Worm (Caenorhabditis elegans): Measurements from ENCODE around the gene garr-1.

DNA sequence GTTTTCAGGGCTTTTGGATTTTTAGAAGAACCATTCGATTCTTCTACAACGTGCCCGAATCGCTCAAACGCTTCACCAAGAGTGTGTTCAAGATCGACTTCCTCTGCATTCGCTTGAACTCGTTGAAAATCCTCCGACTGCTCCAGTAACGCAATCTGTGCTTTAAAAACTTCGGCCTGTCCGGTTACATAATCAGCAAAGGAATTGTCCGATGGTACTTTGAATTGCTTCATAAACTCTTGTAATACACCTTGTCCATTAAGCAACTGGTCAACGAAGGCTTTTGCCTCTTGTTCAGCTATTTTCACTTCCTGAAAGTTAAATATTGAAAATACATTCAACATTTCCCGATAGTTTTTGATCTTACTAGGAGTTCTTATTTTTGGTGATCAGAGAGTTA is 5.3 kb upstream of the garr-1 start:
- no peak for TF ChIP-seq C04F5.9 (tag; optimal IDR thresholded peaks at IDR 0.05)
- no peak for TF ChIP-seq C34B4.2 (tag; optimal IDR thresholded peaks at IDR 0.05)
- no peak for TF ChIP-seq fkh-8 (tag; optimal IDR thresholded peaks at IDR 0.05)
- TF ChIP-seq pag-3 (tag; optimal IDR thresholded peaks at IDR 0.05; ENCODE audit: borderline replicate concordance, insufficient read depth): no peak
- TF ChIP-seq zag-1 (tag; optimal IDR thresholded peaks at IDR 0.05): no peak
- no peak for TF ChIP-seq aha-1 (tag; optimal IDR thresholded peaks at IDR 0.05)
- TF ChIP-seq sox-4 (tag; optimal IDR thresholded peaks at IDR 0.05): no peak
- no peak for TF ChIP-seq snpc-4 (tag; optimal IDR thresholded peaks at IDR 0.05)
- TF ChIP-seq nhr-90 (tag; optimal IDR thresholded peaks at IDR 0.05; ENCODE audit: poor library complexity): no peak
- no peak for TF ChIP-seq hpl-2 (GFP tag; optimal IDR thresholded peaks at IDR 0.05)
- TF ChIP-seq nhr-28 (tag; optimal IDR thresholded peaks at IDR 0.05): no peak
- TF ChIP-seq nhr-76 (tag; optimal IDR thresholded peaks at IDR 0.05): no peak
